Worm (Caenorhabditis elegans) whole organism, young adult: ENCODE results near the gene anoh-2.

Source experiments
- F22D6.2 ChIP-seq: sonication (generic microtip); optimal IDR thresholded peaks from 2 replicates; lab custom pipeline; 2016; ENCODE audit warnings: mild to moderate bottlenecking, missing genetic modification characterization, missing compliant biosample characterization
- F39B2.1 ChIP-seq: fragments of 200-800 bp; sonication (Bioruptor generic); IDR thresholded peaks from 2 replicates; pipeline ENCODE4 v1.3.6; 2022; ENCODE audit warnings: missing genetic modification reagents, missing genetic modification characterization, missing compliant biosample characterization
- T07F8.4 ChIP-seq: sonication (generic microtip); optimal IDR thresholded peaks from 2 replicates; lab custom pipeline; 2016; ENCODE audit warnings: mild to moderate bottlenecking, missing genetic modification characterization, moderate library complexity, missing compliant biosample characterization
- Y53G8AR.9 ChIP-seq: fragments of 200-800 bp; sonication (Bioruptor generic); conservative IDR thresholded peaks from 2 replicates; pipeline ENCODE4 v1.3.6; 2022; ENCODE audit warnings: missing genetic modification reagents, missing genetic modification characterization, missing compliant biosample characterization
- Y95B8A.8 ChIP-seq: fragments of 200-800 bp; sonication (Bioruptor generic); IDR thresholded peaks from 2 replicates; pipeline ENCODE4 v1.3.6; 2022; ENCODE audit warnings: missing genetic modification reagents, missing genetic modification characterization, missing compliant biosample characterization
- ama-1 ChIP-seq, 3 experiments: fragments of 150-350 bp in 1 of 3; sonication (generic microtip) in 2 of 3; optimal IDR thresholded peaks; 2 replicates each; lab custom pipeline; 2014 to 2018; ENCODE audit warnings: missing biosample characterization in 2 of 3, missing genetic modification characterization in 2 of 3, missing genetic modification reagents in 2 of 3
- atf-7 ChIP-seq: sonication (generic microtip); optimal IDR thresholded peaks from 2 replicates; lab custom pipeline; 2017; ENCODE audit warnings: mild to moderate bottlenecking, missing genetic modification characterization, missing compliant biosample characterization
- athp-1 ChIP-seq: sonication (generic microtip); optimal IDR thresholded peaks from 2 replicates; lab custom pipeline; 2017; ENCODE audit warnings: mild to moderate bottlenecking, missing genetic modification characterization, missing compliant biosample characterization
- attf-5 ChIP-seq: fragments of 200-800 bp; sonication (Bioruptor generic); optimal IDR thresholded peaks from 2 replicates; lab custom pipeline; 2018; ENCODE audit warnings: mild to moderate bottlenecking, missing genetic modification characterization, missing compliant biosample characterization
- attf-6 ChIP-seq: fragments of 200-800 bp; sonication (Bioruptor generic); IDR thresholded peaks from 2 replicates; pipeline ENCODE4 v1.3.6; 2022; ENCODE audit warnings: missing genetic modification reagents, missing genetic modification characterization, missing compliant biosample characterization
- bed-1 ChIP-seq: fragments of 200-800 bp; sonication (Bioruptor generic); IDR thresholded peaks from 2 replicates; pipeline ENCODE4 v1.3.6; 2022; ENCODE audit warnings: missing genetic modification reagents, missing genetic modification characterization, missing compliant biosample characterization
- ceh-100 ChIP-seq: fragments of 200-800 bp; sonication (Bioruptor generic); IDR thresholded peaks from 2 replicates; pipeline ENCODE4 v1.3.6; 2022; ENCODE audit warnings: missing genetic modification reagents, missing genetic modification characterization, missing compliant biosample characterization
- ceh-27 ChIP-seq: fragments of 200-800 bp; sonication (Bioruptor generic); optimal IDR thresholded peaks from 2 replicates; lab custom pipeline; 2018; ENCODE audit warnings: mild to moderate bottlenecking, missing genetic modification characterization, moderate library complexity, missing compliant biosample characterization
- ceh-40 ChIP-seq: fragments of 200-800 bp; sonication (Bioruptor generic); IDR thresholded peaks from 2 replicates; pipeline ENCODE4 v1.3.6; 2022; ENCODE audit warnings: missing genetic modification characterization, missing compliant biosample characterization
- dox-1 ChIP-seq: fragments of 200-800 bp; sonication (Bioruptor generic); IDR thresholded peaks from 2 replicates; pipeline ENCODE4 v1.3.6; 2022; ENCODE audit warnings: missing genetic modification reagents, missing genetic modification characterization, missing compliant biosample characterization
- dpff-1 ChIP-seq: sonication (generic microtip); optimal IDR thresholded peaks from 2 replicates; lab custom pipeline; 2017; ENCODE audit warnings: mild to moderate bottlenecking, missing genetic modification characterization, missing compliant biosample characterization
- gei-17 ChIP-seq: fragments of 200-800 bp; sonication (Bioruptor generic); optimal IDR thresholded peaks from 2 replicates; lab custom pipeline; 2018; ENCODE audit warnings: mild to moderate bottlenecking, missing genetic modification characterization, missing compliant biosample characterization
- let-607 ChIP-seq, 2 experiments: fragments of 200-800 bp in 1 of 2; sonication (Bioruptor generic) in 1 of 2; sonication (generic microtip) in 1 of 2; optimal IDR thresholded peaks; 2 replicates each; lab custom pipeline; 2016 to 2018; ENCODE audit warnings: mild to moderate bottlenecking in 2 of 2, missing compliant biosample characterization in 2 of 2, missing genetic modification characterization in 2 of 2, moderate library complexity in 2 of 2, missing genotype in 1 of 2
- lir-1 ChIP-seq: fragments of 200-800 bp; sonication (Bioruptor generic); conservative IDR thresholded peaks from 2 replicates; pipeline ENCODE4 v1.3.6; 2022; ENCODE audit warnings: missing genetic modification reagents, missing genetic modification characterization, missing compliant biosample characterization
- madf-3 ChIP-seq: fragments of 200-800 bp; sonication (Bioruptor generic); IDR thresholded peaks from 2 replicates; pipeline ENCODE4 v1.3.6; 2022; ENCODE audit warnings: missing genetic modification reagents, missing genetic modification characterization, missing compliant biosample characterization
- mel-28 ChIP-seq: sonication (generic microtip); optimal IDR thresholded peaks from 2 replicates; lab custom pipeline; 2016; ENCODE audit warnings: borderline replicate concordance, mild to moderate bottlenecking, missing genetic modification characterization, missing compliant biosample characterization
- mxl-1 ChIP-seq: sonication (generic microtip); optimal IDR thresholded peaks from 2 replicates; lab custom pipeline; 2016; ENCODE audit warnings: missing genetic modification characterization, missing compliant biosample characterization
- nhr-80 ChIP-seq: sonication (generic microtip); optimal IDR thresholded peaks from 2 replicates; lab custom pipeline; 2016; ENCODE audit warnings: missing genetic modification characterization, missing compliant biosample characterization
- snpc-4 ChIP-seq, 5 experiments: fragments of 150-350 bp in 1 of 5; sonication (generic microtip) in 4 of 5; optimal IDR thresholded peaks; 2 replicates each; lab custom pipeline; 2014 to 2018; ENCODE audit warnings: missing genetic modification characterization in 5 of 5, missing biosample characterization in 3 of 5, antibody characterized with exemption in 2 of 5, mild to moderate bottlenecking in 2 of 5, missing compliant biosample characterization in 2 of 5, missing genotype in 2 of 5, moderate library complexity in 2 of 5, missing genetic modification reagents in 1 of 5
- somi-1 ChIP-seq: fragments of 200-800 bp; sonication (Bioruptor generic); optimal IDR thresholded peaks from 2 replicates; lab custom pipeline; 2018; ENCODE audit warnings: mild to moderate bottlenecking, missing genetic modification characterization, missing compliant biosample characterization
- tbx-9 ChIP-seq: sonication (generic microtip); optimal IDR thresholded peaks from 2 replicates; lab custom pipeline; 2016; ENCODE audit warnings: borderline replicate concordance, missing genetic modification characterization, inconsistent platforms, missing compliant biosample characterization
- unc-62 ChIP-seq: fragments of 150-350 bp; optimal IDR thresholded peaks from 2 replicates; lab custom pipeline; 2014; ENCODE audit warnings: missing biosample characterization, missing genetic modification reagents, missing genetic modification characterization
- zfh-2 ChIP-seq: fragments of 200-800 bp; sonication (Bioruptor generic); conservative IDR thresholded peaks from 2 replicates; pipeline ENCODE4 v1.3.6; 2022; ENCODE audit warnings: missing genetic modification reagents, missing genetic modification characterization, missing compliant biosample characterization
- ztf-18 ChIP-seq: sonication (generic microtip); optimal IDR thresholded peaks from 2 replicates; lab custom pipeline; 2016; ENCODE audit warnings: missing genotype, mild to moderate bottlenecking, missing genetic modification characterization, missing compliant biosample characterization
- ztf-26 ChIP-seq: sonication (generic microtip); optimal IDR thresholded peaks from 2 replicates; lab custom pipeline; 2017; ENCODE audit warnings: missing genetic modification characterization, missing compliant biosample characterization

anoh-2 gene

ce11 chrIV:14687716-14688115 lies 29.6 kb downstream of the anoh-2 start (continued):
- TF ChIP-seq lir-1 (GFP tag; lab: Robert Waterston, UW) (no peak), mxl-1 (tag; lab: Kevin White, UChicago) (no peak), dpff-1 (tag; lab: Kevin White, UChicago) (no peak)

ce11 chrIV:14699840-14700239 lies 41.7 kb downstream of the anoh-2 start, which contains the start of gene haf-8:
TSS of gene haf-8 (minus strand) at chrIV:14699940.
- no peak for TF ChIP-seq F39B2.1 (GFP tag; lab: Robert Waterston, UW)
- no peak for TF ChIP-seq madf-3 (GFP tag; lab: Robert Waterston, UW)
- TF ChIP-seq unc-62 = no peak
- no peak for TF ChIP-seq ceh-40 (GFP tag; lab: Robert Waterston, UW)
- no peak for TF ChIP-seq nhr-80 (tag; lab: Kevin White, UChicago)
- no peak for TF ChIP-seq dox-1 (GFP tag; lab: Robert Waterston, UW)
- TF ChIP-seq F22D6.2 (tag; lab: Kevin White, UChicago) = no peak
- no peak for TF ChIP-seq ceh-27 (GFP tag; lab: Kevin White, UChicago)
- TF ChIP-seq zfh-2 (GFP tag; lab: Robert Waterston, UW) = no peak
- no peak for TF ChIP-seq ztf-26 (tag; lab: Kevin White, UChicago)
- no peak for TF ChIP-seq somi-1 (GFP tag; lab: Kevin White, UChicago)
- no peak for TF ChIP-seq bed-1
- TF ChIP-seq dpff-1 (tag; lab: Kevin White, UChicago) = no peak

ce11 chrIV:14704155-14704554 lies 46.0 kb downstream of the anoh-2 start, which contains the start of gene Y57G11C.40:
TSS of gene Y57G11C.40 (minus strand) at chrIV:14704255.
- TF ChIP-seq ceh-100 = no peak
- no peak for TF ChIP-seq atf-7 (tag; lab: Kevin White, UChicago)
- TF ChIP-seq attf-6 (GFP tag; lab: Robert Waterston, UW) = peak; percentile 28; the same call in 1 of the 2 replicates
- no peak for TF ChIP-seq Y53G8AR.9 (GFP tag; lab: Robert Waterston, UW)
- no peak for TF ChIP-seq athp-1 (tag; lab: Kevin White, UChicago)

- TF ChIP-seq tbx-9 (no peak), attf-6 (GFP tag; lab: Robert Waterston, UW) (peak; percentile 77; the same call in 1 of the 2 replicates), snpc-4 (GFP tag; optimal IDR thresholded peaks at IDR 0.05; lab: Kevin White, UChicago) (no peak), snpc-4 (tag; optimal IDR thresholded peaks at IDR 0.05; lab: Kevin White, UChicago) (peak in 2 of 4 experiments; percentile 42 to 74)
These were observed 46.8 kb downstream of the anoh-2 start for ce11 chrIV:14704952-14705351.

ce11 chrIV:14706302-14706701 lies 48.2 kb downstream of the anoh-2 start, which contains the start of gene Y57G11C.41:
TSS of gene Y57G11C.41 (minus strand) at chrIV:14706402.
- TF ChIP-seq T07F8.4 (tag; lab: Kevin White, UChicago) (no peak), athp-1 (tag; lab: Kevin White, UChicago) (no peak), gei-17 (GFP tag; lab: Kevin White, UChicago) (no peak), mel-28 (no peak), Y95B8A.8 (GFP tag; lab: Robert Waterston, UW) (no peak), let-607 (tag; optimal IDR thresholded peaks at IDR 0.05; lab: Kevin White, UChicago) (no peak)

- TF ChIP-seq ama-1 (optimal IDR thresholded peaks at IDR 0.05; lab: Kevin White, UChicago) (no peak), ama-1 (GFP tag; optimal IDR thresholded peaks at IDR 0.05; lab: Kevin White, UChicago) (no peak), ceh-100 (no peak), attf-5 (no peak), dpff-1 (tag; lab: Kevin White, UChicago) (no peak), ztf-18 (tag; lab: Kevin White, UChicago) (no peak)
These were observed 51.2 kb downstream of the anoh-2 start, which contains the start of gene lgc-7 for ce11 chrIV:14709286-14709685. TSS of gene lgc-7 (plus strand) at chrIV:14709586.
